Fruit fly (Drosophila melanogaster): ENCODE measurements around the gene CG42460.

DNA sequence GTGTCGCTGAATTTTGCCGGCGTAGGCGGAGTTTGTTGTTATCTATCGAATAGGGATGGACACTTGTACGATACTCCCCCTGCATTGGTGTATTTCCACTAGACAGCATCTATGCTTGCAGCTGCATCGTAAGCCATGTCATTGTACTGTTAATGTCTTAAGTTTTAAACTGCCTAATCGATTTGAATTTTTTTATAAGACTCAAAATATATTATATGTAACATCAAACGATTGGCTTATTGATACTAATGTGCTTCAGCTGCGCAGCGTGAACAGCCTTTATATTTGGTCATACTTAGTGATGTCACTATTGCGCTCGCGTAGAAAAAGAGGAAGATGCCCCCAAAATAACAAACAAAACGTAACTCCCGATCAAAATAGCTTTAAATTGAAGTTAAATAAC, 11.6 kb downstream of the CG42460 start, which contains the start of the genes CG9662 and Ptpa:
- TF ChIP-seq h (optimal IDR thresholded peaks at IDR 0.05) (no peak), Sin3A (optimal IDR thresholded peaks at IDR 0.05) (no peak)
